Fruit fly (Drosophila melanogaster) whole organism, embryonic: Measurements from ENCODE around the gene Dscam3.

Experiments used
- BEAF-32 ChIP-seq: fragments of 200-800 bp; sonication (Bioruptor generic); optimal IDR thresholded peaks from 3 replicates; lab custom pipeline; 2017; ENCODE audit warnings: missing biosample characterization, missing genetic modification characterization, mild to moderate bottlenecking, moderate library complexity, missing genetic modification reagents
- C15 ChIP-seq: fragments of 200-800 bp; sonication (Bioruptor generic); IDR thresholded peaks from 3 replicates; pipeline ENCODE4 v1.3.6; 2022; ENCODE audit warnings: missing biosample characterization, missing genetic modification characterization
- CG12104 ChIP-seq: fragments of 200-800 bp; sonication (Bioruptor generic); optimal IDR thresholded peaks from 3 replicates; lab custom pipeline; 2016; ENCODE audit warnings: missing biosample characterization, missing genetic modification characterization
- CG13624 ChIP-seq: fragments of 200-800 bp; sonication (Bioruptor generic); optimal IDR thresholded peaks from 2 replicates; lab custom pipeline; 2016; ENCODE audit warnings: missing biosample characterization, missing genetic modification characterization
- CG15011 ChIP-seq: fragments of 200-800 bp; sonication (Bioruptor generic); optimal IDR thresholded peaks from 3 replicates; lab custom pipeline; 2018; ENCODE audit warnings: missing biosample characterization, mild to moderate bottlenecking, missing genetic modification characterization
- CG16779 ChIP-seq: fragments of 200-800 bp; sonication (Bioruptor generic); IDR thresholded peaks from 2 replicates; pipeline ENCODE4 v1.3.6; 2022; ENCODE audit warnings: missing biosample characterization, missing genetic modification characterization
- CG16863 ChIP-seq: fragments of 200-800 bp; sonication (Bioruptor generic); optimal IDR thresholded peaks from 3 replicates; lab custom pipeline; 2016; ENCODE audit warnings: missing biosample characterization, missing genetic modification characterization
- CG17568 ChIP-seq: fragments of 200-800 bp; sonication (Bioruptor generic); optimal IDR thresholded peaks from 2 replicates; lab custom pipeline; 2018; ENCODE audit warnings: missing biosample characterization, mild to moderate bottlenecking, missing genetic modification characterization, moderate library complexity
- CG18262 ChIP-seq: fragments of 200-800 bp; optimal IDR thresholded peaks from 3 replicates; lab custom pipeline; 2019; ENCODE audit warnings: missing biosample characterization, mild to moderate bottlenecking, missing genetic modification characterization, moderate library complexity
- CG2712 ChIP-seq: fragments of 200-800 bp; optimal IDR thresholded peaks from 3 replicates; lab custom pipeline; 2019; ENCODE audit warnings: missing biosample characterization, mild to moderate bottlenecking, missing genetic modification characterization, moderate library complexity
- CG30403 ChIP-seq: fragments of 200-800 bp; sonication (Bioruptor generic); optimal IDR thresholded peaks from 3 replicates; lab custom pipeline; 2016; ENCODE audit warnings: missing biosample characterization, missing genetic modification characterization
- CG3163 ChIP-seq: fragments of 200-800 bp; sonication (Bioruptor generic); optimal IDR thresholded peaks from 3 replicates; lab custom pipeline; 2016; ENCODE audit warnings: missing biosample characterization, missing genetic modification characterization
- CG34422 ChIP-seq: fragments of 200-800 bp; sonication (Bioruptor generic); IDR thresholded peaks from 3 replicates; pipeline ENCODE4 v1.3.6; 2022; ENCODE audit warnings: missing biosample characterization, missing genetic modification characterization
- CG4282 ChIP-seq: fragments of 200-800 bp; sonication (Bioruptor generic); optimal IDR thresholded peaks from 2 replicates; lab custom pipeline; 2016; ENCODE audit warnings: missing biosample characterization, missing genetic modification characterization
- CG4707 ChIP-seq: fragments of 200-800 bp; sonication (Bioruptor generic); optimal IDR thresholded peaks from 2 replicates; lab custom pipeline; 2018; ENCODE audit warnings: missing biosample characterization, mild to moderate bottlenecking, missing genetic modification characterization, moderate library complexity
- CG5245 ChIP-seq: fragments of 200-800 bp; sonication (Bioruptor generic); optimal IDR thresholded peaks from 3 replicates; lab custom pipeline; 2016; ENCODE audit warnings: missing biosample characterization, missing genetic modification characterization
- CG6765 ChIP-seq: fragments of 200-800 bp; sonication (Bioruptor generic); optimal IDR thresholded peaks from 3 replicates; lab custom pipeline; 2017; ENCODE audit warnings: missing biosample characterization, mild to moderate bottlenecking, missing genetic modification characterization
- CG7745 ChIP-seq: fragments of 200-800 bp; sonication (Bioruptor generic); optimal IDR thresholded peaks from 2 replicates; lab custom pipeline; 2018; ENCODE audit warnings: missing biosample characterization, mild to moderate bottlenecking, missing genetic modification characterization, moderate library complexity
- CG8290 ChIP-seq, 3 experiments: fragments of 200-800 bp; sonication (Bioruptor generic); optimal IDR thresholded peaks; 2 replicates each; lab custom pipeline; 2016 to 2019; ENCODE audit warnings: missing biosample characterization in 3 of 3, missing genetic modification characterization in 3 of 3, mild to moderate bottlenecking in 2 of 3, moderate library complexity in 1 of 3
- Doc3 ChIP-seq: fragments of 200-800 bp; sonication (Bioruptor generic); IDR thresholded peaks from 3 replicates; pipeline ENCODE4 v1.3.6; 2022; ENCODE audit warnings: missing biosample characterization, missing genetic modification characterization; ENCODE audit not compliant: partially characterized antibody
- ERR ChIP-seq: fragments of 200-800 bp; sonication (Bioruptor generic); optimal IDR thresholded peaks from 2 replicates; lab custom pipeline; 2016; ENCODE audit warnings: missing biosample characterization, missing genetic modification characterization
- GATAe ChIP-seq: fragments of 200-800 bp; sonication (Bioruptor generic); conservative IDR thresholded peaks from 2 replicates; pipeline ENCODE4 v1.3.6; 2022; ENCODE audit warnings: missing biosample characterization, missing genetic modification characterization
- Hmr ChIP-seq: fragments of 200-800 bp; sonication (Bioruptor generic); optimal IDR thresholded peaks from 3 replicates; lab custom pipeline; 2017; ENCODE audit warnings: mild to moderate bottlenecking, missing biosample characterization, missing genetic modification reagents, missing genetic modification characterization
- Hr39 ChIP-seq: fragments of >200 bp; optimal IDR thresholded peaks from 2 replicates; lab custom pipeline; 2017
- Hr51 ChIP-seq, 2 experiments: fragments of 200-800 bp; sonication (Bioruptor generic); optimal IDR thresholded peaks; 2 replicates in 1 of 2; 3 replicates in 1 of 2; lab custom pipeline; 2016 to 2018; ENCODE audit warnings: missing biosample characterization in 2 of 2, missing genetic modification characterization in 2 of 2, mild to moderate bottlenecking in 1 of 2, moderate library complexity in 1 of 2
- Jarid2 ChIP-seq: fragments of 200-800 bp; sonication (Bioruptor generic); optimal IDR thresholded peaks from 3 replicates; lab custom pipeline; 2017; ENCODE audit warnings: mild to moderate bottlenecking, missing biosample characterization, missing genetic modification reagents, missing genetic modification characterization
- MESR4 ChIP-seq: fragments of 200-800 bp; sonication (Bioruptor generic); optimal IDR thresholded peaks from 2 replicates; lab custom pipeline; 2018; ENCODE audit warnings: missing biosample characterization, mild to moderate bottlenecking, missing genetic modification characterization, moderate library complexity
- NC2α ChIP-seq: fragments of 200-800 bp; sonication (Bioruptor generic); optimal IDR thresholded peaks from 2 replicates; lab custom pipeline; 2016; ENCODE audit warnings: missing biosample characterization, missing genetic modification characterization
- Poxn ChIP-seq: fragments of 200-800 bp; sonication (Bioruptor generic); IDR thresholded peaks from 2 replicates; pipeline ENCODE4 v1.3.6; 2022; ENCODE audit warnings: missing biosample characterization, missing genetic modification characterization
- Ssrp ChIP-seq: fragments of 200-800 bp; sonication (Bioruptor generic); optimal IDR thresholded peaks from 2 replicates; lab custom pipeline; 2018; ENCODE audit warnings: missing biosample characterization, mild to moderate bottlenecking, missing genetic modification characterization, moderate library complexity
- al ChIP-seq: fragments of 200-800 bp; sonication (Bioruptor generic); IDR thresholded peaks from 2 replicates; pipeline ENCODE4 v1.3.6; 2022; ENCODE audit warnings: missing biosample characterization, missing genetic modification characterization
- ap ChIP-seq: fragments of 200-800 bp; sonication (Bioruptor generic); IDR thresholded peaks from 2 replicates; pipeline ENCODE4 v1.3.6; 2022; ENCODE audit warnings: missing biosample characterization, missing genetic modification characterization
- ato ChIP-seq: fragments of 200-800 bp; sonication (Bioruptor generic); IDR thresholded peaks from 2 replicates; pipeline ENCODE4 v1.3.6; 2022; ENCODE audit warnings: missing biosample characterization, missing genetic modification characterization; ENCODE audit not compliant: partially characterized antibody
- btn ChIP-seq: fragments of 200-800 bp; sonication (Bioruptor generic); optimal IDR thresholded peaks from 2 replicates; lab custom pipeline; 2016; ENCODE audit warnings: missing biosample characterization, missing genetic modification characterization
- cas ChIP-seq: fragments of 200-800 bp; sonication (Bioruptor generic); IDR thresholded peaks from 2 replicates; pipeline ENCODE4 v1.3.6; 2022; ENCODE audit warnings: missing biosample characterization, missing genetic modification characterization
- chinmo ChIP-seq: fragments of 200-800 bp; sonication (Bioruptor generic); IDR thresholded peaks from 4 replicates; pipeline ENCODE4 v1.3.6; 2022; ENCODE audit warnings: missing biosample characterization, missing genetic modification characterization; ENCODE audit not compliant: partially characterized antibody
- cwo ChIP-seq: fragments of 200-800 bp; sonication (Bioruptor generic); optimal IDR thresholded peaks from 3 replicates; lab custom pipeline; 2017; ENCODE audit warnings: missing biosample characterization, missing genetic modification characterization, mild to moderate bottlenecking, moderate library complexity, missing genetic modification reagents
- danr ChIP-seq: fragments of 200-800 bp; sonication (Bioruptor generic); IDR thresholded peaks from 2 replicates; pipeline ENCODE4 v1.3.6; 2022; ENCODE audit warnings: missing biosample characterization, missing genetic modification characterization
- grn ChIP-seq: fragments of 200-800 bp; sonication (Bioruptor generic); optimal IDR thresholded peaks from 3 replicates; lab custom pipeline; 2017; ENCODE audit warnings: missing biosample characterization, missing genetic modification characterization
- gro ChIP-seq: fragments of 200-800 bp; sonication (Bioruptor generic); optimal IDR thresholded peaks from 2 replicates; lab custom pipeline; 2016; ENCODE audit warnings: missing biosample characterization, missing genetic modification characterization
- insv ChIP-seq, 2 experiments: fragments of 200-800 bp; sonication (Bioruptor generic); optimal IDR thresholded peaks; 3 replicates each; lab custom pipeline; 2016 to 2018; ENCODE audit warnings: missing biosample characterization in 2 of 2, missing genetic modification characterization in 2 of 2
- knrl ChIP-seq: fragments of 200-800 bp; sonication (Bioruptor generic); IDR thresholded peaks from 3 replicates; pipeline ENCODE4 v1.3.6; 2022; ENCODE audit warnings: missing biosample characterization, missing genetic modification characterization; ENCODE audit not compliant: partially characterized antibody
- nerfin-1 ChIP-seq: fragments of 200-800 bp; sonication (Bioruptor generic); optimal IDR thresholded peaks from 3 replicates; lab custom pipeline; 2019; ENCODE audit warnings: missing biosample characterization, mild to moderate bottlenecking, missing genetic modification characterization, moderate library complexity
- nom ChIP-seq: fragments of 200-800 bp; sonication (Bioruptor generic); optimal IDR thresholded peaks from 2 replicates; lab custom pipeline; 2017; ENCODE audit warnings: missing biosample characterization, missing genetic modification characterization, mild to moderate bottlenecking, moderate library complexity, missing genetic modification reagents
- psq ChIP-seq: fragments of 200-800 bp; sonication (Bioruptor generic); optimal IDR thresholded peaks from 2 replicates; lab custom pipeline; 2017; ENCODE audit warnings: missing biosample characterization, missing genetic modification characterization
- scrt ChIP-seq: fragments of 200-800 bp; sonication (Bioruptor generic); optimal IDR thresholded peaks from 2 replicates; lab custom pipeline; 2018; ENCODE audit warnings: missing biosample characterization, mild to moderate bottlenecking, missing genetic modification characterization, moderate library complexity
- sr ChIP-seq: fragments of 200-800 bp; sonication (Bioruptor generic); IDR thresholded peaks from 3 replicates; pipeline ENCODE4 v1.3.6; 2022; ENCODE audit warnings: missing biosample characterization, missing genetic modification characterization
- stwl ChIP-seq: fragments of 200-800 bp; sonication (Bioruptor generic); optimal IDR thresholded peaks from 3 replicates; lab custom pipeline; 2018; ENCODE audit warnings: missing biosample characterization, mild to moderate bottlenecking, missing genetic modification characterization, moderate library complexity
- unc-4 ChIP-seq: fragments of 200-800 bp; sonication (Bioruptor generic); IDR thresholded peaks from 2 replicates; pipeline ENCODE4 v1.3.6; 2022; ENCODE audit warnings: missing biosample characterization, missing genetic modification characterization; ENCODE audit not compliant: partially characterized antibody
- zfh1 ChIP-seq: fragments of 200-800 bp; sonication (Bioruptor generic); IDR thresholded peaks from 3 replicates; pipeline ENCODE4 v1.3.6; 2022; ENCODE audit warnings: missing biosample characterization, missing genetic modification characterization

Gene Dscam3

dm6 chr3R:17550827-17551468, 45.5 kb upstream of the Dscam3 start (continued):
- no peak for TF ChIP-seq scrt
- TF ChIP-seq CG4282 (GFP tag; lab: Kevin White, UChicago) = no peak
- peak; percentile 8 for TF ChIP-seq NC2α (GFP tag; lab: Kevin White, UChicago)
- TF ChIP-seq CG17568 (GFP tag; lab: Kevin White, UChicago) = no peak
- peak; percentile 45 for TF ChIP-seq nerfin-1 (tag; lab: Kevin White, UChicago)
- peak; percentile 59; the same call in 1 of the 3 replicates for TF ChIP-seq zfh1
- TF ChIP-seq CG8290 (GFP tag; optimal IDR thresholded peaks at IDR 0.05; lab: Kevin White, UChicago) = peak; percentile 25
- TF ChIP-seq CG8290 (tag; optimal IDR thresholded peaks at IDR 0.05; lab: Kevin White, UChicago) = no peak
- TF ChIP-seq CG12104 = no peak
- no peak for TF ChIP-seq C15
- TF ChIP-seq ERR (GFP tag; lab: Kevin White, UChicago) = no peak
- no peak for TF ChIP-seq CG15011 (GFP tag; lab: Kevin White, UChicago)
- no peak for TF ChIP-seq CG6765
- peak; percentile 64 for TF ChIP-seq Ssrp
- TF ChIP-seq cas (GFP tag; lab: Robert Waterston, UW) = no peak
- TF ChIP-seq al (GFP tag; lab: Robert Waterston, UW) = no peak
- no peak for TF ChIP-seq sr (GFP tag; lab: Robert Waterston, UW)
- TF ChIP-seq CG16779 (GFP tag; lab: Robert Waterston, UW) = no peak
- no peak for TF ChIP-seq CG7745
- no peak for TF ChIP-seq danr
- no peak for TF ChIP-seq ap (GFP tag; lab: Robert Waterston, UW)
- no peak for TF ChIP-seq Poxn (GFP tag; lab: Robert Waterston, UW)
- peak; percentile 40 for TF ChIP-seq CG16863
- TF ChIP-seq Hr39 (lab: Kevin White, UChicago) = no peak
- TF ChIP-seq gro (GFP tag; lab: Kevin White, UChicago) = no peak
- no peak for TF ChIP-seq CG4707 (GFP tag; lab: Kevin White, UChicago)
- TF ChIP-seq cwo (GFP tag; lab: Kevin White, UChicago) = peak; percentile 12
- no peak for TF ChIP-seq nom (GFP tag; lab: Kevin White, UChicago)
- no peak for TF ChIP-seq knrl (GFP tag; lab: Robert Waterston, UW)
- TF ChIP-seq Hmr (GFP tag; lab: Kevin White, UChicago) = no peak
- TF ChIP-seq CG2712 (tag; lab: Kevin White, UChicago) = peak; percentile 76
- TF ChIP-seq CG18262 (tag; lab: Kevin White, UChicago) = peak; percentile 63
- no peak for TF ChIP-seq CG3163 (GFP tag; lab: Kevin White, UChicago)
- no peak for TF ChIP-seq Jarid2 (GFP tag; lab: Kevin White, UChicago)
- TF ChIP-seq GATAe (GFP tag; lab: Robert Waterston, UW) = no peak
- peak; percentile 44 for TF ChIP-seq CG30403 (GFP tag; lab: Kevin White, UChicago)
- TF ChIP-seq BEAF-32 (GFP tag; lab: Kevin White, UChicago) = no peak
- TF ChIP-seq psq (GFP tag; lab: Kevin White, UChicago) = no peak
- TF ChIP-seq stwl = no peak
- no peak for TF ChIP-seq insv (GFP tag; optimal IDR thresholded peaks at IDR 0.05; lab: Kevin White, UChicago)
- no peak for TF ChIP-seq Hr51 (GFP tag; optimal IDR thresholded peaks at IDR 0.05; lab: Kevin White, UChicago)
- peak; percentile 28 for TF ChIP-seq CG13624 (GFP tag; lab: Kevin White, UChicago)
- TF ChIP-seq CG34422 (GFP tag; lab: Robert Waterston, UW) = no peak
- TF ChIP-seq Doc3 = no peak
- no peak for TF ChIP-seq grn (GFP tag; lab: Kevin White, UChicago)
- no peak for TF ChIP-seq btn
- TF ChIP-seq unc-4 (GFP tag; lab: Robert Waterston, UW) = no peak
- peak; percentile 19 for TF ChIP-seq CG5245 (GFP tag; lab: Kevin White, UChicago)
- no peak for TF ChIP-seq chinmo (GFP tag; lab: Robert Waterston, UW)
- TF ChIP-seq ato (GFP tag; lab: Robert Waterston, UW) = no peak
- TF ChIP-seq MESR4 (GFP tag; lab: Kevin White, UChicago) = no peak
